Worm (Caenorhabditis elegans) whole organism, L1 larva: ENCODE results near the gene nas-3.

Experiments used
- C04F5.9 ChIP-seq: sonication (generic microtip); optimal IDR thresholded peaks from 2 replicates; lab custom pipeline; 2016; ENCODE audit warnings: missing genetic modification characterization, missing compliant biosample characterization
- F16B12.6 ChIP-seq: fragments of 150-350 bp; optimal IDR thresholded peaks from 2 replicates; lab custom pipeline; 2014; ENCODE audit warnings: missing biosample characterization, missing genetic modification characterization
- alr-1 ChIP-seq: fragments of 200-800 bp; sonication (Bioruptor generic); optimal IDR thresholded peaks from 2 replicates; lab custom pipeline; 2018; ENCODE audit warnings: borderline replicate concordance, mild to moderate bottlenecking, missing genetic modification characterization, missing compliant biosample characterization
- blmp-1 ChIP-seq: fragments of 150-350 bp; optimal IDR thresholded peaks from 2 replicates; lab custom pipeline; 2014; ENCODE audit warnings: missing biosample characterization, missing genetic modification characterization
- ceh-8 ChIP-seq: fragments of 200-800 bp; sonication (Bioruptor generic); optimal IDR thresholded peaks from 2 replicates; lab custom pipeline; 2018; ENCODE audit warnings: mild to moderate bottlenecking, missing genetic modification characterization, moderate library complexity, missing compliant biosample characterization
- ceh-90 ChIP-seq: sonication (generic microtip); optimal IDR thresholded peaks from 2 replicates; lab custom pipeline; 2016; ENCODE audit warnings: missing genetic modification characterization, missing compliant biosample characterization
- ces-1 ChIP-seq: fragments of 150-350 bp; optimal IDR thresholded peaks from 2 replicates; lab custom pipeline; 2014; ENCODE audit warnings: missing biosample characterization, missing genetic modification reagents, missing genetic modification characterization
- dpl-1 ChIP-seq, 3 experiments: fragments of 150-350 bp in 2 of 3; sonication (generic microtip) in 1 of 3; optimal IDR thresholded peaks; 2 replicates each; lab custom pipeline; 2014 to 2017; ENCODE audit warnings: missing biosample characterization in 3 of 3, missing genetic modification characterization in 3 of 3, missing genetic modification reagents in 3 of 3
- dsc-1 ChIP-seq: sonication (generic microtip); optimal IDR thresholded peaks from 2 replicates; lab custom pipeline; 2016; ENCODE audit warnings: mild to moderate bottlenecking, missing genetic modification characterization, missing compliant biosample characterization
- efl-1 ChIP-seq, 4 experiments: fragments of 150-350 bp; optimal IDR thresholded peaks in 3 of 4; peaks in 1 of 4; 1 replicate in 1 of 4; 2 replicates in 3 of 4; lab custom pipeline; 2014; ENCODE audit warnings: missing biosample characterization in 2 of 4, missing genetic modification characterization in 2 of 4, missing genetic modification reagents in 2 of 4
- egl-13 ChIP-seq: sonication (generic microtip); optimal IDR thresholded peaks from 2 replicates; lab custom pipeline; 2016; ENCODE audit warnings: missing genotype, missing genetic modification reagents, missing genetic modification characterization, missing compliant biosample characterization
- egl-27 ChIP-seq, 2 experiments: fragments of 150-350 bp in 1 of 2; sonication (generic microtip); optimal IDR thresholded peaks; 3 replicates each; lab custom pipeline; 2017 to 2018; ENCODE audit warnings: missing biosample characterization in 2 of 2, missing genetic modification characterization in 2 of 2, missing genetic modification reagents in 2 of 2
- elt-2 ChIP-seq: sonication (generic microtip); optimal IDR thresholded peaks from 2 replicates; lab custom pipeline; 2016; ENCODE audit warnings: missing genetic modification characterization, mild to moderate bottlenecking, inconsistent platforms, missing compliant biosample characterization, missing genetic modification reagents
- elt-3 ChIP-seq, 6 experiments: fragments of 150-350 bp in 1 of 6; sonication (generic microtip); optimal IDR thresholded peaks; 2 replicates each; lab custom pipeline; 2017 to 2018; ENCODE audit warnings: missing biosample characterization in 6 of 6, missing genetic modification characterization in 6 of 6, inconsistent platforms in 1 of 6
- ets-5 ChIP-seq: fragments of 200-800 bp; sonication (Bioruptor generic); IDR thresholded peaks from 2 replicates; pipeline ENCODE4 v1.3.6; 2022; ENCODE audit warnings: missing genetic modification characterization, missing compliant biosample characterization
- fkh-4 ChIP-seq: sonication (generic microtip); optimal IDR thresholded peaks from 2 replicates; lab custom pipeline; 2016; ENCODE audit warnings: missing compliant biosample characterization, missing genetic modification characterization, borderline replicate concordance
- fos-1 ChIP-seq: fragments of 150-350 bp; optimal IDR thresholded peaks from 2 replicates; lab custom pipeline; 2014; ENCODE audit warnings: missing biosample characterization, missing genetic modification characterization
- grh-1 ChIP-seq: fragments of 200-800 bp; sonication (Bioruptor generic); IDR thresholded peaks from 2 replicates; pipeline ENCODE4 v1.3.6; 2022; ENCODE audit warnings: missing genetic modification reagents, missing genetic modification characterization, missing compliant biosample characterization
- hlh-4 ChIP-seq: sonication (generic microtip); optimal IDR thresholded peaks from 2 replicates; lab custom pipeline; 2016; ENCODE audit warnings: mild to moderate bottlenecking, missing genetic modification characterization, missing compliant biosample characterization
- irx-1 ChIP-seq: sonication (generic microtip); optimal IDR thresholded peaks from 2 replicates; lab custom pipeline; 2016; ENCODE audit warnings: missing genetic modification characterization, missing compliant biosample characterization
- jun-1 ChIP-seq: fragments of 150-350 bp; optimal IDR thresholded peaks from 2 replicates; lab custom pipeline; 2014; ENCODE audit warnings: missing biosample characterization, missing genetic modification reagents, missing genetic modification characterization
- lin-14 ChIP-seq: fragments of 200-800 bp; sonication (Bioruptor generic); optimal IDR thresholded peaks from 2 replicates; lab custom pipeline; 2018; ENCODE audit warnings: mild to moderate bottlenecking, missing genetic modification characterization, moderate library complexity, missing compliant biosample characterization
- lin-39 ChIP-seq: fragments of 150-350 bp; optimal IDR thresholded peaks from 2 replicates; lab custom pipeline; 2014; ENCODE audit warnings: missing biosample characterization, missing genetic modification reagents, missing genetic modification characterization
- lir-3 ChIP-seq: sonication (generic microtip); optimal IDR thresholded peaks from 2 replicates; lab custom pipeline; 2016; ENCODE audit warnings: mild to moderate bottlenecking, missing genetic modification characterization, moderate library complexity, missing compliant biosample characterization; ENCODE audit not compliant: poor library complexity
- lsy-2 ChIP-seq, 2 experiments: fragments of 150-350 bp; optimal IDR thresholded peaks; 2 replicates each; lab custom pipeline; 2014; ENCODE audit warnings: missing biosample characterization in 2 of 2, missing genetic modification characterization in 2 of 2
- mab-9 ChIP-seq: fragments of 200-800 bp; sonication (Bioruptor generic); IDR thresholded peaks from 2 replicates; pipeline ENCODE4 v1.3.6; 2022; ENCODE audit warnings: missing genetic modification reagents, missing genetic modification characterization, missing compliant biosample characterization
- mdl-1 ChIP-seq, 2 experiments: fragments of 150-350 bp; optimal IDR thresholded peaks; 2 replicates each; lab custom pipeline; 2014 to 2017; ENCODE audit warnings: missing biosample characterization in 2 of 2, missing genetic modification characterization in 2 of 2, inconsistent platforms in 1 of 2
- nhr-11 ChIP-seq: fragments of 150-350 bp; optimal IDR thresholded peaks from 2 replicates; lab custom pipeline; 2014; ENCODE audit warnings: missing biosample characterization, missing genetic modification characterization
- nhr-20 ChIP-seq: sonication (generic microtip); optimal IDR thresholded peaks from 2 replicates; lab custom pipeline; 2016; ENCODE audit warnings: mild to moderate bottlenecking, missing genetic modification characterization, missing compliant biosample characterization
- nhr-28 ChIP-seq: fragments of 150-350 bp; optimal IDR thresholded peaks from 2 replicates; lab custom pipeline; 2014; ENCODE audit warnings: missing biosample characterization, missing genetic modification characterization
- nhr-71 ChIP-seq: sonication (generic microtip); optimal IDR thresholded peaks from 2 replicates; lab custom pipeline; 2016; ENCODE audit warnings: mild to moderate bottlenecking, missing genetic modification characterization, moderate library complexity, missing compliant biosample characterization
- nhr-85 ChIP-seq: sonication (generic microtip); peaks from one replicate; lab custom pipeline; 2016; ENCODE audit warnings: missing genetic modification characterization, inconsistent platforms, missing compliant biosample characterization
- nhr-90 ChIP-seq: sonication (generic microtip); optimal IDR thresholded peaks from 2 replicates; lab custom pipeline; 2016; ENCODE audit warnings: mild to moderate bottlenecking, missing genetic modification characterization, missing compliant biosample characterization; ENCODE audit not compliant: poor library complexity
- pag-3 ChIP-seq: sonication (generic microtip); optimal IDR thresholded peaks from 2 replicates; lab custom pipeline; 2017; ENCODE audit warnings: missing genetic modification characterization, mild to moderate bottlenecking, missing compliant biosample characterization, antibody characterized with exemption, borderline replicate concordance; ENCODE audit not compliant: insufficient read depth
- snpc-4 ChIP-seq: fragments of 150-350 bp; optimal IDR thresholded peaks from 2 replicates; lab custom pipeline; 2014; ENCODE audit warnings: missing biosample characterization, missing genetic modification characterization
- snu-23 ChIP-seq: sonication (generic microtip); optimal IDR thresholded peaks from 2 replicates; lab custom pipeline; 2016; ENCODE audit warnings: missing genetic modification characterization, missing compliant biosample characterization
- sup-37 ChIP-seq: fragments of 200-800 bp; sonication (Bioruptor generic); optimal IDR thresholded peaks from 2 replicates; lab custom pipeline; 2018; ENCODE audit warnings: mild to moderate bottlenecking, missing genetic modification characterization, missing compliant biosample characterization
- tlp-1 ChIP-seq: fragments of 150-350 bp; optimal IDR thresholded peaks from 2 replicates; lab custom pipeline; 2014; ENCODE audit warnings: missing biosample characterization, missing genetic modification characterization
- unc-62 ChIP-seq: fragments of 150-350 bp; optimal IDR thresholded peaks from 2 replicates; lab custom pipeline; 2014; ENCODE audit warnings: missing biosample characterization, missing genetic modification reagents, missing genetic modification characterization
- vab-15 ChIP-seq: sonication (generic microtip); optimal IDR thresholded peaks from 2 replicates; lab custom pipeline; 2017; ENCODE audit warnings: missing genotype, mild to moderate bottlenecking, missing genetic modification characterization, missing compliant biosample characterization
- xbp-1 ChIP-seq: sonication (generic microtip); optimal IDR thresholded peaks from 2 replicates; lab custom pipeline; 2016; ENCODE audit warnings: missing genetic modification characterization, missing compliant biosample characterization
- zag-1 ChIP-seq: fragments of 150-350 bp; optimal IDR thresholded peaks from 2 replicates; lab custom pipeline; 2014; ENCODE audit warnings: missing biosample characterization, missing genetic modification characterization
- ztf-4 ChIP-seq: fragments of 150-350 bp; optimal IDR thresholded peaks from 2 replicates; lab custom pipeline; 2014; ENCODE audit warnings: missing biosample characterization, missing genetic modification characterization

The nas-3 gene

DNA sequence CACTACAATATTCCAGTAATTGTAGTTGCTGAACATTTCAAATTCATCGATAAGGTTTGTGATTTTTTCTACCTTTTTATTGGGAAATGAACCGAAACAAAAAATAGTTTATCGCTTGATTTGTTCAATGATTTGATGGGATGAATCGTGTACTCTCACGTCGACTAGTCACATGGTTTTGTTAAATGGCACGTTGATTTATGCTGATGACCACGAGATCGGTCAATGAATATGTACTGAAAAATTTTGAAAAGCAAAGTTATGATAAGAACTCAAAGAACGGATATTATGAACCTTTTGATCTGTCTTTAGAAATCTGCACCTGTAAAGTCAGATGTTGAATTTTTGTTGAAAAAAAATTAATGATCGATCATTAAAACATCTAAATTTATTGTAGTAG is 38.3 kb downstream of the nas-3 start (continued):
- no peak for TF ChIP-seq pag-3
- TF ChIP-seq elt-2 (tag; lab: Kevin White, UChicago): peak; percentile 78
- TF ChIP-seq irx-1 (tag; lab: Kevin White, UChicago): peak; percentile 34
- TF ChIP-seq snu-23 (GFP tag; lab: Kevin White, UChicago): peak; percentile 79
- TF ChIP-seq egl-27 (tag; optimal IDR thresholded peaks at IDR 0.05; lab: Kevin White, UChicago): no peak
- TF ChIP-seq xbp-1 (tag; lab: Kevin White, UChicago): peak; percentile 32
- no peak for TF ChIP-seq ets-5 (GFP tag; lab: Robert Waterston, UW)
- no peak for TF ChIP-seq nhr-28 (tag; lab: Kevin White, UChicago)
- no peak for TF ChIP-seq ztf-4 (tag; lab: Kevin White, UChicago)
- TF ChIP-seq zag-1: no peak
- TF ChIP-seq F16B12.6 (tag; lab: Kevin White, UChicago): no peak
- no peak for TF ChIP-seq hlh-4 (tag; lab: Kevin White, UChicago)
- TF ChIP-seq dsc-1 (tag; lab: Kevin White, UChicago): no peak
- TF ChIP-seq unc-62 (GFP tag; lab: Kevin White, UChicago): no peak
- TF ChIP-seq lin-39 (tag; lab: Kevin White, UChicago): no peak
- TF ChIP-seq ceh-90 (tag; lab: Kevin White, UChicago): no peak
- no peak for TF ChIP-seq ces-1 (GFP tag; lab: Kevin White, UChicago)
- peak; percentile 53; the same call in 1 of the 2 replicates for TF ChIP-seq grh-1 (GFP tag; lab: Robert Waterston, UW)
- TF ChIP-seq dpl-1 (GFP tag; optimal IDR thresholded peaks at IDR 0.05; lab: Kevin White, UChicago): peak in 1 of 3 experiments; percentile 58
- TF ChIP-seq nhr-20 (tag; lab: Kevin White, UChicago): peak; percentile 94
- peak in 1 of 2 experiments; percentile 85 for TF ChIP-seq mdl-1 (tag; optimal IDR thresholded peaks at IDR 0.05; lab: Kevin White, UChicago)
- TF ChIP-seq nhr-11 (tag; lab: Kevin White, UChicago): no peak
- peak; percentile 23 for TF ChIP-seq vab-15 (tag; lab: Kevin White, UChicago)
- no peak for TF ChIP-seq jun-1 (tag; lab: Kevin White, UChicago)
- TF ChIP-seq fkh-4: no peak
- TF ChIP-seq egl-13 (tag; lab: Kevin White, UChicago): no peak
- no peak for TF ChIP-seq sup-37 (GFP tag; lab: Kevin White, UChicago)
- TF ChIP-seq mab-9 (GFP tag; lab: Robert Waterston, UW): peak; percentile 48; the same call in 1 of the 2 replicates
- peak; percentile 39 for TF ChIP-seq lir-3
- no peak for TF ChIP-seq ceh-8
- TF ChIP-seq nhr-90 (tag; lab: Kevin White, UChicago): peak; percentile 87
- no peak for TF ChIP-seq snpc-4 (tag; lab: Kevin White, UChicago)
- TF ChIP-seq nhr-71 (tag; lab: Kevin White, UChicago): peak; percentile 89
- no peak for TF ChIP-seq fos-1 (tag; lab: Kevin White, UChicago)

- TF ChIP-seq egl-27 (tag; optimal IDR thresholded peaks at IDR 0.05; lab: Kevin White, UChicago) (no peak), alr-1 (tag; lab: Kevin White, UChicago) (no peak), nhr-85 (tag; lab: Kevin White, UChicago) (peak; percentile 67), blmp-1 (peak; percentile 89), tlp-1 (tag; lab: Kevin White, UChicago) (no peak), lsy-2 (tag; optimal IDR thresholded peaks at IDR 0.05; lab: Kevin White, UChicago) (no peak), efl-1 (optimal IDR thresholded peaks at IDR 0.05; lab: Kevin White, UChicago) (no peak), efl-1 (GFP tag; optimal IDR thresholded peaks at IDR 0.05 in 1 of 2; lab: Kevin White, UChicago) (no peak), lin-14 (peak; percentile 2), dpl-1 (GFP tag; optimal IDR thresholded peaks at IDR 0.05; lab: Kevin White, UChicago) (no peak), elt-3 (tag; optimal IDR thresholded peaks at IDR 0.05; lab: Kevin White, UChicago) (peak in 1 of 6 experiments; percentile 49), C04F5.9 (tag; lab: Kevin White, UChicago) (no peak)
These were observed 40.9 kb downstream of the nas-3 start, which contains the start of gene C50F4.8 for ce11 chrV:9518832-9519231. C50F4.8 (minus strand) TSS chrV:9518859.
